Fruit fly (Drosophila melanogaster) whole organism, prepupa: ENCODE data around the gene CG9302.

ENCODE experiments used
- Blimp-1 ChIP-seq: fragments of 200-800 bp; sonication (Bioruptor generic); optimal IDR thresholded peaks from 3 replicates; lab custom pipeline; 2017; ENCODE audit warnings: missing biosample characterization, missing genetic modification characterization, mild to moderate bottlenecking, moderate library complexity, missing genetic modification reagents
- CG10669 ChIP-seq: fragments of 200-800 bp; sonication (Bioruptor generic); optimal IDR thresholded peaks from 3 replicates; lab custom pipeline; 2018; ENCODE audit warnings: missing biosample characterization, mild to moderate bottlenecking, missing genetic modification characterization, moderate library complexity
- CG11294 ChIP-seq: fragments of 200-800 bp; sonication (Bioruptor generic); IDR thresholded peaks from 2 replicates; pipeline ENCODE4 v1.3.6; 2022; ENCODE audit warnings: missing biosample characterization, missing genetic modification characterization
- CG15336 ChIP-seq: fragments of 200-800 bp; sonication (Bioruptor generic); IDR thresholded peaks from 2 replicates; pipeline ENCODE4 v1.3.6; 2022; ENCODE audit warnings: missing biosample characterization, missing genetic modification characterization
- CG1621 ChIP-seq: fragments of 200-800 bp; sonication (Bioruptor generic); optimal IDR thresholded peaks from 3 replicates; lab custom pipeline; 2018; ENCODE audit warnings: missing biosample characterization, mild to moderate bottlenecking, missing genetic modification characterization
- CG3032 ChIP-seq: fragments of 200-800 bp; optimal IDR thresholded peaks from 2 replicates; lab custom pipeline; 2019; ENCODE audit warnings: missing biosample characterization, mild to moderate bottlenecking, missing genetic modification characterization, moderate library complexity
- CG32006 ChIP-seq: fragments of 200-800 bp; sonication (Bioruptor generic); optimal IDR thresholded peaks from 3 replicates; lab custom pipeline; 2017; ENCODE audit warnings: missing biosample characterization, mild to moderate bottlenecking, missing genetic modification characterization
- CG34406 ChIP-seq: fragments of 200-800 bp; sonication (Bioruptor generic); optimal IDR thresholded peaks from 3 replicates; lab custom pipeline; 2016; ENCODE audit warnings: missing biosample characterization, missing genetic modification characterization
- CG3919 ChIP-seq: fragments of 200-800 bp; sonication (Bioruptor generic); optimal IDR thresholded peaks from 3 replicates; lab custom pipeline; 2016; ENCODE audit warnings: missing biosample characterization, missing genetic modification characterization
- CG6276 ChIP-seq: fragments of 200-800 bp; sonication (Bioruptor generic); optimal IDR thresholded peaks from 2 replicates; lab custom pipeline; 2017; ENCODE audit warnings: missing biosample characterization, mild to moderate bottlenecking, missing genetic modification characterization
- CG6792 ChIP-seq: fragments of 200-800 bp; sonication (Bioruptor generic); optimal IDR thresholded peaks from 3 replicates; lab custom pipeline; 2016; ENCODE audit warnings: missing biosample characterization, missing genetic modification characterization
- CG6808 ChIP-seq: fragments of 200-800 bp; sonication (Bioruptor generic); optimal IDR thresholded peaks from 3 replicates; lab custom pipeline; 2017; ENCODE audit warnings: missing biosample characterization, missing genetic modification characterization, mild to moderate bottlenecking, moderate library complexity, missing genetic modification reagents
- CG7368 ChIP-seq: fragments of 200-800 bp; sonication (Bioruptor generic); optimal IDR thresholded peaks from 3 replicates; lab custom pipeline; 2016; ENCODE audit warnings: missing biosample characterization, missing genetic modification characterization
- CG8119 ChIP-seq: fragments of 200-800 bp; sonication (Bioruptor generic); IDR thresholded peaks from 3 replicates; pipeline ENCODE4 v1.3.6; 2022; ENCODE audit warnings: missing biosample characterization, missing genetic modification characterization
- CG8319 ChIP-seq: fragments of 200-800 bp; sonication (Bioruptor generic); optimal IDR thresholded peaks from 3 replicates; lab custom pipeline; 2016; ENCODE audit warnings: missing biosample characterization, missing genetic modification characterization
- CG8632 ChIP-seq: fragments of 200-800 bp; sonication (Bioruptor generic); optimal IDR thresholded peaks from 3 replicates; lab custom pipeline; 2016; ENCODE audit warnings: missing biosample characterization, missing genetic modification characterization
- CG9139 ChIP-seq: fragments of 200-800 bp; sonication (Bioruptor generic); optimal IDR thresholded peaks from 3 replicates; lab custom pipeline; 2017; ENCODE audit warnings: missing biosample characterization, mild to moderate bottlenecking, missing genetic modification characterization
- Eip78C ChIP-seq: fragments of 200-800 bp; sonication (Bioruptor generic); peaks from one replicate; lab custom pipeline; 2016; ENCODE audit warnings: missing biosample characterization, missing genetic modification characterization
- Ets21C ChIP-seq: fragments of 200-800 bp; sonication (Bioruptor generic); optimal IDR thresholded peaks from 3 replicates; lab custom pipeline; 2016; ENCODE audit warnings: missing biosample characterization, missing genetic modification characterization
- Hr38 ChIP-seq: sonication (Bioruptor generic); optimal IDR thresholded peaks from 2 replicates; lab custom pipeline; 2016; ENCODE audit warnings: missing biosample characterization, missing genetic modification characterization
- Hr4 ChIP-seq: fragments of 200-800 bp; sonication (Bioruptor generic); optimal IDR thresholded peaks from 3 replicates; lab custom pipeline; 2016; ENCODE audit warnings: missing biosample characterization, missing genetic modification characterization
- Lpt ChIP-seq: fragments of 200-800 bp; sonication (Bioruptor generic); optimal IDR thresholded peaks from 3 replicates; lab custom pipeline; 2016; ENCODE audit warnings: missing biosample characterization, missing genetic modification characterization
- Met ChIP-seq: fragments of 200-800 bp; sonication (Bioruptor generic); optimal IDR thresholded peaks from 3 replicates; lab custom pipeline; 2016; ENCODE audit warnings: missing biosample characterization, missing genetic modification characterization
- OdsH ChIP-seq: fragments of 200-800 bp; sonication (Bioruptor generic); optimal IDR thresholded peaks from 3 replicates; lab custom pipeline; 2016; ENCODE audit warnings: missing biosample characterization, missing genetic modification characterization
- Sox102F ChIP-seq: fragments of 200-800 bp; sonication (Bioruptor generic); optimal IDR thresholded peaks from 2 replicates; lab custom pipeline; 2016; ENCODE audit warnings: missing biosample characterization, mild to moderate bottlenecking, missing genetic modification characterization
- Sox15 ChIP-seq: fragments of 200-800 bp; sonication (Bioruptor generic); optimal IDR thresholded peaks from 3 replicates; lab custom pipeline; 2016; ENCODE audit warnings: missing biosample characterization, missing genetic modification characterization
- achi ChIP-seq: fragments of 200-800 bp; sonication (Bioruptor generic); optimal IDR thresholded peaks from 3 replicates; lab custom pipeline; 2016; ENCODE audit warnings: missing biosample characterization, missing genetic modification characterization
- acj6 ChIP-seq: fragments of 200-800 bp; sonication (Bioruptor generic); optimal IDR thresholded peaks from 3 replicates; lab custom pipeline; 2016; ENCODE audit warnings: missing biosample characterization, missing genetic modification characterization
- dac ChIP-seq: fragments of 200-800 bp; sonication (Bioruptor generic); optimal IDR thresholded peaks from 2 replicates; lab custom pipeline; 2017; ENCODE audit warnings: missing biosample characterization, mild to moderate bottlenecking, missing genetic modification characterization
- dsx ChIP-seq: fragments of 200-800 bp; optimal IDR thresholded peaks from 3 replicates; lab custom pipeline; 2019; ENCODE audit warnings: missing biosample characterization, mild to moderate bottlenecking, missing genetic modification characterization, moderate library complexity; ENCODE audit not compliant: poor library complexity, severe bottlenecking
- esn ChIP-seq: fragments of 200-800 bp; sonication (Bioruptor generic); optimal IDR thresholded peaks from 2 replicates; lab custom pipeline; 2016; ENCODE audit warnings: missing biosample characterization, mild to moderate bottlenecking, missing genetic modification characterization, moderate library complexity
- fd59A ChIP-seq: fragments of 200-800 bp; sonication (Bioruptor generic); optimal IDR thresholded peaks from 2 replicates; lab custom pipeline; 2017; ENCODE audit warnings: missing biosample characterization, mild to moderate bottlenecking, missing genetic modification characterization, missing genetic modification reagents
- fd85E ChIP-seq: fragments of 200-800 bp; sonication (Bioruptor generic); optimal IDR thresholded peaks from 3 replicates; lab custom pipeline; 2016; ENCODE audit warnings: missing biosample characterization, missing genetic modification characterization
- fkh ChIP-seq: fragments of 200-800 bp; sonication (Bioruptor generic); optimal IDR thresholded peaks from 3 replicates; lab custom pipeline; 2017; ENCODE audit warnings: missing biosample characterization, mild to moderate bottlenecking, missing genetic modification characterization, moderate library complexity
- lz ChIP-seq: fragments of 200-800 bp; sonication (Bioruptor generic); optimal IDR thresholded peaks from 3 replicates; lab custom pipeline; 2016; ENCODE audit warnings: missing biosample characterization, missing genetic modification characterization
- pdm3 ChIP-seq: fragments of 200-800 bp; sonication (Bioruptor generic); optimal IDR thresholded peaks from 3 replicates; lab custom pipeline; 2016; ENCODE audit warnings: missing biosample characterization, missing genetic modification characterization
- salr ChIP-seq, 2 experiments: fragments of 200-800 bp; sonication (Bioruptor generic); optimal IDR thresholded peaks; 3 replicates each; lab custom pipeline; 2016 to 2018; ENCODE audit warnings: missing biosample characterization in 2 of 2, missing genetic modification characterization in 2 of 2, mild to moderate bottlenecking in 1 of 2
- spab ChIP-seq: fragments of 200-800 bp; sonication (Bioruptor generic); optimal IDR thresholded peaks from 2 replicates; lab custom pipeline; 2017; ENCODE audit warnings: missing biosample characterization, mild to moderate bottlenecking, missing genetic modification characterization, missing genetic modification reagents
- ss ChIP-seq, 2 experiments: fragments of 200-800 bp; sonication (Bioruptor generic); optimal IDR thresholded peaks; 2 replicates in 1 of 2; 3 replicates in 1 of 2; lab custom pipeline; 2017 to 2018; ENCODE audit warnings: mild to moderate bottlenecking in 2 of 2, missing biosample characterization in 2 of 2, missing genetic modification characterization in 2 of 2, moderate library complexity in 1 of 2
- svp ChIP-seq: fragments of 200-800 bp; sonication (Bioruptor generic); peaks from one replicate; lab custom pipeline; 2016; ENCODE audit warnings: missing biosample characterization, missing genetic modification characterization
- topi ChIP-seq: fragments of 200-800 bp; sonication (Bioruptor generic); optimal IDR thresholded peaks from 3 replicates; lab custom pipeline; 2016; ENCODE audit warnings: missing biosample characterization, missing genetic modification characterization
- vri ChIP-seq: fragments of 200-800 bp; sonication (Bioruptor generic); optimal IDR thresholded peaks from 3 replicates; lab custom pipeline; 2016; ENCODE audit warnings: missing biosample characterization, mild to moderate bottlenecking, missing genetic modification characterization

Gene CG9302

dm6 chr2L:13398614-13399161 lies 20.4 kb upstream of the CG9302 start, which contains the start of the genes CG10859 and CG7110 (continued):
- TF ChIP-seq CG1621 (no peak), Hr38 (GFP tag; lab: Kevin White, UChicago) (no peak), CG11294 (GFP tag; lab: Robert Waterston, UW) (no peak), CG8632 (GFP tag; lab: Kevin White, UChicago) (peak; percentile 3), Blimp-1 (GFP tag; lab: Kevin White, UChicago) (no peak), CG8319 (GFP tag; lab: Kevin White, UChicago) (no peak), CG8119 (no peak), Sox15 (GFP tag; lab: Kevin White, UChicago) (no peak), fkh (GFP tag; lab: Kevin White, UChicago) (no peak), acj6 (GFP tag; lab: Kevin White, UChicago) (no peak), spab (no peak), CG10669 (GFP tag; lab: Kevin White, UChicago) (peak; percentile 10), CG9139 (GFP tag; lab: Kevin White, UChicago) (no peak)

- TF ChIP-seq CG9139 (GFP tag; lab: Kevin White, UChicago) = no peak
- TF ChIP-seq achi (GFP tag; lab: Kevin White, UChicago) = no peak
- TF ChIP-seq Hr4 = no peak
- no peak for TF ChIP-seq Sox102F (GFP tag; lab: Kevin White, UChicago)
- TF ChIP-seq salr (GFP tag; optimal IDR thresholded peaks at IDR 0.05; lab: Kevin White, UChicago) = no peak
- no peak for TF ChIP-seq CG8319 (GFP tag; lab: Kevin White, UChicago)
- TF ChIP-seq CG34406 (GFP tag; lab: Kevin White, UChicago) = no peak
- TF ChIP-seq svp (GFP tag; lab: Kevin White, UChicago) = no peak
- no peak for TF ChIP-seq spab
- TF ChIP-seq fkh (GFP tag; lab: Kevin White, UChicago) = no peak
- TF ChIP-seq fd59A (GFP tag; lab: Kevin White, UChicago) = no peak
- TF ChIP-seq vri = no peak
- TF ChIP-seq CG1621 = no peak
Observed at dm6 chr2L:13397393-13397792, 19.1 kb upstream of the CG9302 start.

dm6 chr2L:13396084-13396483 lies 17.7 kb upstream of the CG9302 start, which contains the start of gene CG16957:
Gene CG16957, minus strand, starts transcription at chr2L:13396184.
- TF ChIP-seq CG6276 (GFP tag; lab: Kevin White, UChicago) = no peak
- no peak for TF ChIP-seq CG7368 (GFP tag; lab: Kevin White, UChicago)
- TF ChIP-seq fkh (GFP tag; lab: Kevin White, UChicago) = no peak
- TF ChIP-seq dac (GFP tag; lab: Kevin White, UChicago) = no peak
- no peak for TF ChIP-seq Hr38 (GFP tag; lab: Kevin White, UChicago)
- TF ChIP-seq CG6792 (GFP tag; lab: Kevin White, UChicago) = no peak
- no peak for TF ChIP-seq CG3919 (GFP tag; lab: Kevin White, UChicago)
- no peak for TF ChIP-seq Sox15 (GFP tag; lab: Kevin White, UChicago)
- no peak for TF ChIP-seq Met
- TF ChIP-seq esn (GFP tag; lab: Kevin White, UChicago) = no peak
- no peak for TF ChIP-seq CG8119
- TF ChIP-seq ss (GFP tag; optimal IDR thresholded peaks at IDR 0.05; lab: Kevin White, UChicago) = no peak
- no peak for TF ChIP-seq topi (GFP tag; lab: Kevin White, UChicago)
- TF ChIP-seq CG6808 (GFP tag; lab: Kevin White, UChicago) = no peak
- no peak for TF ChIP-seq Ets21C (GFP tag; lab: Kevin White, UChicago)
- no peak for TF ChIP-seq Eip78C (GFP tag; lab: Kevin White, UChicago)
- no peak for TF ChIP-seq Lpt (GFP tag; lab: Kevin White, UChicago)

- peak; percentile 91 for TF ChIP-seq Sox102F (GFP tag; lab: Kevin White, UChicago)
- TF ChIP-seq vri = peak; percentile 92
- TF ChIP-seq CG15336 (GFP tag; lab: Robert Waterston, UW) = no peak
- peak; percentile 41 for TF ChIP-seq CG32006
- TF ChIP-seq Blimp-1 (GFP tag; lab: Kevin White, UChicago) = peak; percentile 75
- TF ChIP-seq Met = peak; percentile 91
- no peak for TF ChIP-seq CG8119
- TF ChIP-seq CG3032 (tag; lab: Kevin White, UChicago) = peak; percentile 65
- peak; percentile 90 for TF ChIP-seq lz (GFP tag; lab: Kevin White, UChicago)
- TF ChIP-seq fd85E = peak; percentile 90
- peak; percentile 82 for TF ChIP-seq OdsH (GFP tag; lab: Kevin White, UChicago)
- no peak for TF ChIP-seq svp (GFP tag; lab: Kevin White, UChicago)
- TF ChIP-seq achi (GFP tag; lab: Kevin White, UChicago) = peak; percentile 83
- TF ChIP-seq CG6276 (GFP tag; lab: Kevin White, UChicago) = peak; percentile 58
- peak; percentile 90 for TF ChIP-seq topi (GFP tag; lab: Kevin White, UChicago)
- TF ChIP-seq dac (GFP tag; lab: Kevin White, UChicago) = peak; percentile 75
- peak; percentile 23 for TF ChIP-seq Lpt (GFP tag; lab: Kevin White, UChicago)
- peak; percentile 1 for TF ChIP-seq Sox15 (GFP tag; lab: Kevin White, UChicago)
- TF ChIP-seq CG7368 (GFP tag; lab: Kevin White, UChicago) = peak; percentile 91
- no peak for TF ChIP-seq dsx (GFP tag; lab: Kevin White, UChicago)
- TF ChIP-seq pdm3 = peak; percentile 85
- peak; percentile 18; the same call in 1 of the 2 replicates for TF ChIP-seq CG11294 (GFP tag; lab: Robert Waterston, UW)
- peak; percentile 86 for TF ChIP-seq CG34406 (GFP tag; lab: Kevin White, UChicago)
Observed at dm6 chr2L:13394903-13395302, 16.6 kb upstream of the CG9302 start, which contains the start of gene RpL24. Gene RpL24, minus strand, starts transcription at chr2L:13395131.
